Worm (Caenorhabditis elegans): ENCODE measurements around the gene C34H4.2.

DNA sequence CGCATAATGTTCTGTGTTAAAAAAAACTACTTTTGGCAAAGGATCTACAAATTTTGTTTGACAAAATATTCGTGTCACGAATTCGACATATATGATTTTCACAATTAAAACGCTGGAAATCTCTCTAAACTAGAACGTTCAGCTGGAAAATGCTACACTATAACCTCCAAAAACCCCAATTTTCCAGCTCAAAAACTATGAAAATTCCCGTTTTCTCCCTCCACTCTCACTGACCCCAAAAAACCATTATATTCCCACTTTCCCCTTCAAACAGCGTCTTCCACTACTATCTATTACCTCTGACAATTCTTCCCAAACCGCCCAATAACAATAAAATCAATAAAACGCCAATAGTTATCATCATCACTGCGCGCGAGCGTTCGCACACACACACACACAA is 23.2 kb downstream of the C34H4.2 start, which contains the start of gene Y41D4B.14:
- TF ChIP-seq mab-5 (tag; optimal IDR thresholded peaks at IDR 0.05) (no peak), ama-1 (optimal IDR thresholded peaks at IDR 0.05) (no peak)

Measured in whole organism, L2 larva.